Fruit fly (Drosophila melanogaster) whole organism, embryonic: ENCODE data around the gene CG11811.

Experiments used
- Asciz ChIP-seq: fragments of 200-800 bp; sonication (Bioruptor generic); optimal IDR thresholded peaks from 2 replicates; lab custom pipeline; 2017; ENCODE audit warnings: missing biosample characterization, mild to moderate bottlenecking, missing genetic modification characterization, missing genetic modification reagents
- Atf6 ChIP-seq: fragments of 200-800 bp; sonication (Bioruptor generic); IDR thresholded peaks from 2 replicates; pipeline ENCODE4 v1.3.6; 2022; ENCODE audit warnings: missing biosample characterization, missing genetic modification characterization
- Awh ChIP-seq: fragments of 200-800 bp; sonication (Bioruptor generic); IDR thresholded peaks from 2 replicates; pipeline ENCODE4, ENCODE4 v1.3.6; 2022; ENCODE audit warnings: missing biosample characterization, missing genetic modification characterization
- CG10274 ChIP-seq: fragments of 200-800 bp; sonication (Bioruptor generic); optimal IDR thresholded peaks from 3 replicates; lab custom pipeline; 2017; ENCODE audit warnings: missing biosample characterization, mild to moderate bottlenecking, missing genetic modification characterization
- CG10959 ChIP-seq: fragments of 200-800 bp; sonication (Bioruptor generic); IDR thresholded peaks from 2 replicates; pipeline ENCODE4 v1.3.6; 2022; ENCODE audit warnings: missing biosample characterization, missing genetic modification characterization
- CG12104 ChIP-seq: fragments of 200-800 bp; sonication (Bioruptor generic); optimal IDR thresholded peaks from 3 replicates; lab custom pipeline; 2016; ENCODE audit warnings: missing biosample characterization, missing genetic modification characterization
- CG12219 ChIP-seq: fragments of 200-800 bp; sonication (Bioruptor generic); optimal IDR thresholded peaks from 3 replicates; lab custom pipeline; 2018; ENCODE audit warnings: missing biosample characterization, mild to moderate bottlenecking, missing genetic modification characterization
- CG12391 ChIP-seq: fragments of 200-800 bp; sonication (Bioruptor generic); optimal IDR thresholded peaks from 3 replicates; lab custom pipeline; 2018; ENCODE audit warnings: missing biosample characterization, mild to moderate bottlenecking, missing genetic modification characterization, moderate library complexity
- CG12942 ChIP-seq: fragments of 200-800 bp; sonication (Bioruptor generic); optimal IDR thresholded peaks from 3 replicates; lab custom pipeline; 2016; ENCODE audit warnings: missing biosample characterization, missing genetic modification characterization
- CG14014 ChIP-seq: fragments of 200-800 bp; sonication (Bioruptor generic); IDR thresholded peaks from 2 replicates; pipeline ENCODE4 v1.3.6; 2022; ENCODE audit warnings: missing biosample characterization, missing genetic modification characterization
- CG14050 ChIP-seq: fragments of 200-800 bp; sonication (Bioruptor generic); IDR thresholded peaks from 3 replicates; pipeline ENCODE4 v1.3.6; 2022; ENCODE audit warnings: missing biosample characterization, missing genetic modification characterization
- CG15601 ChIP-seq: fragments of 200-800 bp; sonication (Bioruptor generic); optimal IDR thresholded peaks from 3 replicates; lab custom pipeline; 2019; ENCODE audit warnings: missing biosample characterization, mild to moderate bottlenecking, missing genetic modification characterization, moderate library complexity
- CG16815 ChIP-seq: fragments of 200-800 bp; sonication (Bioruptor generic); optimal IDR thresholded peaks from 3 replicates; lab custom pipeline; 2017; ENCODE audit warnings: missing biosample characterization, mild to moderate bottlenecking, missing genetic modification characterization
- CG17802 ChIP-seq: fragments of 200-800 bp; sonication (Bioruptor generic); optimal IDR thresholded peaks from 2 replicates; lab custom pipeline; 2018; ENCODE audit warnings: missing biosample characterization, mild to moderate bottlenecking, missing genetic modification characterization, moderate library complexity
- CG31224 ChIP-seq: fragments of 200-800 bp; sonication (Bioruptor generic); IDR thresholded peaks from 2 replicates; pipeline ENCODE4 v1.3.6; 2022; ENCODE audit warnings: missing biosample characterization, missing genetic modification characterization
- CG3407 ChIP-seq: fragments of 200-800 bp; sonication (Bioruptor generic); optimal IDR thresholded peaks from 2 replicates; lab custom pipeline; 2018; ENCODE audit warnings: missing biosample characterization, mild to moderate bottlenecking, missing genetic modification characterization
- CG5180 ChIP-seq: fragments of 200-800 bp; sonication (Bioruptor generic); optimal IDR thresholded peaks from 3 replicates; lab custom pipeline; 2017; ENCODE audit warnings: missing biosample characterization, missing genetic modification characterization, mild to moderate bottlenecking, moderate library complexity, missing genetic modification reagents
- CG6254 ChIP-seq: fragments of 200-800 bp; sonication (Bioruptor generic); optimal IDR thresholded peaks from 3 replicates; lab custom pipeline; 2017; ENCODE audit warnings: mild to moderate bottlenecking, missing biosample characterization, missing genetic modification reagents, missing genetic modification characterization
- CG6272 ChIP-seq: fragments of 200-800 bp; sonication (Bioruptor generic); IDR thresholded peaks from 2 replicates; pipeline ENCODE4 v1.3.6; 2022; ENCODE audit warnings: missing biosample characterization, missing genetic modification characterization
- CG6683 ChIP-seq: fragments of 200-800 bp; sonication (Bioruptor generic); optimal IDR thresholded peaks from 2 replicates; lab custom pipeline; 2017; ENCODE audit warnings: missing biosample characterization, mild to moderate bottlenecking, missing genetic modification characterization, missing genetic modification reagents
- CG7928 ChIP-seq: fragments of 200-800 bp; sonication (Bioruptor generic); optimal IDR thresholded peaks from 2 replicates; lab custom pipeline; 2017; ENCODE audit warnings: missing biosample characterization, mild to moderate bottlenecking, missing genetic modification characterization
- CrebB ChIP-seq: fragments of 200-800 bp; sonication (Bioruptor generic); optimal IDR thresholded peaks from 3 replicates; lab custom pipeline; 2018; ENCODE audit warnings: missing biosample characterization, mild to moderate bottlenecking, missing genetic modification characterization
- Dbx ChIP-seq: fragments of 200-800 bp; sonication (Bioruptor generic); IDR thresholded peaks from 3 replicates; pipeline ENCODE4 v1.3.6; 2022; ENCODE audit warnings: missing biosample characterization, missing genetic modification characterization
- Dll ChIP-seq: fragments of 200-800 bp; sonication (Bioruptor generic); IDR thresholded peaks from 4 replicates; pipeline ENCODE4 v1.3.6; 2022; ENCODE audit warnings: missing biosample characterization, missing genetic modification characterization; ENCODE audit not compliant: partially characterized antibody
- Doc2 ChIP-seq: fragments of 200-800 bp; sonication (Bioruptor generic); IDR thresholded peaks from 2 replicates; pipeline ENCODE4 v1.3.6; 2022; ENCODE audit warnings: missing biosample characterization, missing genetic modification characterization
- ERR ChIP-seq: fragments of 200-800 bp; sonication (Bioruptor generic); optimal IDR thresholded peaks from 2 replicates; lab custom pipeline; 2016; ENCODE audit warnings: missing biosample characterization, missing genetic modification characterization
- Elba2 ChIP-seq: fragments of 200-800 bp; sonication (Bioruptor generic); optimal IDR thresholded peaks from 3 replicates; lab custom pipeline; 2016; ENCODE audit warnings: missing biosample characterization, missing genetic modification characterization
- GATAe ChIP-seq: fragments of 200-800 bp; sonication (Bioruptor generic); conservative IDR thresholded peaks from 2 replicates; pipeline ENCODE4 v1.3.6; 2022; ENCODE audit warnings: missing biosample characterization, missing genetic modification characterization
- H15 ChIP-seq: fragments of 200-800 bp; sonication (Bioruptor generic); IDR thresholded peaks from 3 replicates; pipeline ENCODE4 v1.3.6; 2022; ENCODE audit warnings: missing biosample characterization, missing genetic modification characterization
- Hr3 ChIP-seq: fragments of 200-800 bp; sonication (Bioruptor generic); optimal IDR thresholded peaks from 3 replicates; lab custom pipeline; 2016; ENCODE audit warnings: missing biosample characterization, missing genetic modification characterization
- Hr78 ChIP-seq, 2 experiments: fragments of 200-800 bp in 1 of 2; fragments of >200 bp in 1 of 2; sonication (Bioruptor generic) in 1 of 2; optimal IDR thresholded peaks; 2 replicates each; lab custom pipeline; 2017 to 2019; ENCODE audit warnings: missing biosample characterization in 2 of 2, missing genetic modification characterization in 2 of 2, mild to moderate bottlenecking in 1 of 2, moderate library complexity in 1 of 2
- Hsf ChIP-seq: fragments of 200-800 bp; sonication (Bioruptor generic); optimal IDR thresholded peaks from 3 replicates; lab custom pipeline; 2016; ENCODE audit warnings: missing biosample characterization, missing genetic modification characterization
- MBD-R2 ChIP-seq: fragments of 200-800 bp; sonication (Bioruptor generic); IDR thresholded peaks from 2 replicates; pipeline ENCODE4 v1.3.6; 2022; ENCODE audit warnings: missing biosample characterization, missing genetic modification characterization
- MESR4 ChIP-seq: fragments of 200-800 bp; sonication (Bioruptor generic); optimal IDR thresholded peaks from 2 replicates; lab custom pipeline; 2018; ENCODE audit warnings: missing biosample characterization, mild to moderate bottlenecking, missing genetic modification characterization, moderate library complexity
- Sox100B ChIP-seq: fragments of 200-800 bp; sonication (Bioruptor generic); optimal IDR thresholded peaks from 3 replicates; lab custom pipeline; 2018; ENCODE audit warnings: missing biosample characterization, mild to moderate bottlenecking, missing genetic modification characterization
- Vsx1 ChIP-seq: fragments of 200-800 bp; sonication (Bioruptor generic); optimal IDR thresholded peaks from 2 replicates; lab custom pipeline; 2017; ENCODE audit warnings: missing biosample characterization, mild to moderate bottlenecking, missing genetic modification characterization, missing genetic modification reagents
- bsh ChIP-seq, 2 experiments: fragments of 200-800 bp; sonication (Bioruptor generic); optimal IDR thresholded peaks; 2 replicates each; lab custom pipeline; 2017 to 2018; ENCODE audit warnings: mild to moderate bottlenecking in 2 of 2, missing biosample characterization in 2 of 2, missing genetic modification characterization in 2 of 2, moderate library complexity in 1 of 2
- cato ChIP-seq: fragments of 200-800 bp; sonication (Bioruptor generic); optimal IDR thresholded peaks from 2 replicates; lab custom pipeline; 2016; ENCODE audit warnings: missing biosample characterization, missing genetic modification characterization, borderline replicate concordance
- crp ChIP-seq, 2 experiments: fragments of 200-800 bp; sonication (Bioruptor generic); optimal IDR thresholded peaks; 2 replicates in 1 of 2; 3 replicates in 1 of 2; lab custom pipeline; 2017; ENCODE audit warnings: missing biosample characterization in 2 of 2, missing genetic modification characterization in 2 of 2, mild to moderate bottlenecking in 1 of 2, moderate library complexity in 1 of 2
- en ChIP-seq: fragments of 200-800 bp; sonication (Bioruptor generic); optimal IDR thresholded peaks from 2 replicates; lab custom pipeline; 2016; ENCODE audit warnings: missing biosample characterization, missing genetic modification characterization
- fd64A ChIP-seq: fragments of 200-800 bp; sonication (Bioruptor generic); optimal IDR thresholded peaks from 3 replicates; lab custom pipeline; 2018; ENCODE audit warnings: missing biosample characterization, mild to moderate bottlenecking, missing genetic modification characterization
- gro ChIP-seq: fragments of 200-800 bp; sonication (Bioruptor generic); optimal IDR thresholded peaks from 2 replicates; lab custom pipeline; 2016; ENCODE audit warnings: missing biosample characterization, missing genetic modification characterization
- mld ChIP-seq: fragments of 200-800 bp; sonication (Bioruptor generic); IDR thresholded peaks from 3 replicates; pipeline ENCODE4 v1.3.6; 2022; ENCODE audit warnings: missing biosample characterization, missing genetic modification characterization; ENCODE audit not compliant: partially characterized antibody
- odd ChIP-seq: fragments of 200-800 bp; sonication (Bioruptor generic); optimal IDR thresholded peaks from 2 replicates; lab custom pipeline; 2017; ENCODE audit warnings: missing biosample characterization, mild to moderate bottlenecking, missing genetic modification characterization
- pita ChIP-seq: fragments of 200-800 bp; sonication (Bioruptor generic); optimal IDR thresholded peaks from 2 replicates; lab custom pipeline; 2017; ENCODE audit warnings: missing biosample characterization, mild to moderate bottlenecking, missing genetic modification characterization
- sens-2 ChIP-seq: fragments of 200-800 bp; sonication (Bioruptor generic); IDR thresholded peaks from 2 replicates; pipeline ENCODE4 v1.3.6; 2022; ENCODE audit warnings: missing biosample characterization, missing genetic modification characterization
- sisA ChIP-seq: fragments of 200-800 bp; sonication (Bioruptor generic); IDR thresholded peaks from 2 replicates; pipeline ENCODE4 v1.3.6; 2022; ENCODE audit warnings: missing biosample characterization, missing genetic modification characterization
- sob ChIP-seq: fragments of 200-800 bp; sonication (Bioruptor generic); IDR thresholded peaks from 2 replicates; pipeline ENCODE4 v1.3.6; 2022; ENCODE audit warnings: missing biosample characterization, missing genetic modification characterization
- unpg ChIP-seq: fragments of 200-800 bp; sonication (Bioruptor generic); optimal IDR thresholded peaks from 3 replicates; lab custom pipeline; 2018; ENCODE audit warnings: missing biosample characterization, mild to moderate bottlenecking, missing genetic modification characterization, moderate library complexity

The CG11811 gene

DNA sequence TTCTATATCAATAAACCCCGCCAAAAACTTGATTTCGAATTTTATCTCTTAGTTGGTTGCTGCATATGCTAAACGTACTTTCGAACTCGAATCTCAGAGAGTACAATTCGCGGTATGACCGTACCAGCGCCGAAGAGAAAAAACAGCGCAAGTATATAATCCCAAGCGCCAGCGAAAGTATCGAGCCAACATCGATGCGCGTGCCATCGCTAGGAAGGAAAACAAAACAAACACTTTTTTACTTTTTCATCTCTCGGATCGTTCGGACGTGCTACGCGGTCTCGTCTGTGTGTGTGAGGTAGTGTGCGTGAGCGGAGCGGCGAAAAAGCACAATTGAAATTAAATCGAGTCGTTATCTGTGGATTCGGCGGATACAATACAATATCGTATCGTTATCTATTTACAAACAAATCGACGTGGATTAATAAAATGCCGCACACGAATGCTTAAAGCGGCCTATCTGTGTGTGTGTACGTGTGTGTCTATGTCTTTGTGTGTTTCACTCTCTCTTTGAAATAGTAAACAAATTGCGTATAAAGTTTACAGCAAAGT is 26.2 kb upstream of the CG11811 start, which contains the start of gene simj (continued):
- no peak for TF ChIP-seq Sox100B (GFP tag; lab: Kevin White, UChicago)
- peak; percentile 51 for TF ChIP-seq Hsf (GFP tag; lab: Kevin White, UChicago)
- peak; percentile 76 for TF ChIP-seq Dll
- TF ChIP-seq sisA (GFP tag; lab: Robert Waterston, UW): no peak
- peak; percentile 55; the same call in 1 of the 2 replicates for TF ChIP-seq MBD-R2 (GFP tag; lab: Robert Waterston, UW)
- no peak for TF ChIP-seq CG12942 (GFP tag; lab: Kevin White, UChicago)
- no peak for TF ChIP-seq Elba2 (GFP tag; lab: Kevin White, UChicago)
- no peak for TF ChIP-seq Asciz (GFP tag; lab: Kevin White, UChicago)
- peak; percentile 52 for TF ChIP-seq unpg (GFP tag; lab: Kevin White, UChicago)
- no peak for TF ChIP-seq en
- TF ChIP-seq Hr3: no peak
- no peak for TF ChIP-seq CG31224 (GFP tag; lab: Robert Waterston, UW)
- TF ChIP-seq Atf6: peak; percentile 69
- TF ChIP-seq fd64A: peak; percentile 50
- no peak for TF ChIP-seq CG7928 (GFP tag; lab: Kevin White, UChicago)
- TF ChIP-seq Hr78 (GFP tag; optimal IDR thresholded peaks at IDR 0.05; lab: Kevin White, UChicago): no peak
- TF ChIP-seq Vsx1 (GFP tag; lab: Kevin White, UChicago): no peak
- no peak for TF ChIP-seq CG14050 (GFP tag; lab: Robert Waterston, UW)
- TF ChIP-seq gro: peak; percentile 55
- peak; percentile 77 for TF ChIP-seq sob (GFP tag; lab: Robert Waterston, UW)
- peak; percentile 69; the same call in 1 of the 3 replicates for TF ChIP-seq mld
- TF ChIP-seq crp (GFP tag; optimal IDR thresholded peaks at IDR 0.05; lab: Kevin White, UChicago): peak in 1 of 2 experiments; percentile 63
- TF ChIP-seq CG5180 (GFP tag; lab: Kevin White, UChicago): peak; percentile 38
- TF ChIP-seq CG15601: peak; percentile 38
- TF ChIP-seq odd (GFP tag; lab: Kevin White, UChicago): peak; percentile 42
- TF ChIP-seq GATAe (GFP tag; lab: Robert Waterston, UW): peak; percentile 40; the same call in 1 of the 2 replicates
- TF ChIP-seq CG6272 (GFP tag; lab: Robert Waterston, UW): peak; percentile 46
- peak; percentile 73 for TF ChIP-seq pita (GFP tag; lab: Kevin White, UChicago)
- TF ChIP-seq CG6683 (GFP tag; lab: Kevin White, UChicago): peak; percentile 35
- no peak for TF ChIP-seq CG12104 (GFP tag; lab: Kevin White, UChicago)
- peak; percentile 63; the same call in 1 of the 2 replicates for TF ChIP-seq CG14014
- TF ChIP-seq ERR: peak; percentile 67
- TF ChIP-seq CG6254 (GFP tag; lab: Kevin White, UChicago): no peak
- peak; percentile 46 for TF ChIP-seq CG12219 (GFP tag; lab: Kevin White, UChicago)
- TF ChIP-seq Doc2 (GFP tag; lab: Robert Waterston, UW): no peak
- TF ChIP-seq bsh (GFP tag; optimal IDR thresholded peaks at IDR 0.05; lab: Kevin White, UChicago): peak in 1 of 2 experiments; percentile 26
- TF ChIP-seq CG10274 (GFP tag; lab: Kevin White, UChicago): no peak
- no peak for TF ChIP-seq CG17802
- no peak for TF ChIP-seq CG16815 (GFP tag; lab: Kevin White, UChicago)
- no peak for TF ChIP-seq H15
- peak; percentile 29; the same call in 1 of the 2 replicates for TF ChIP-seq CG10959 (GFP tag; lab: Robert Waterston, UW)
- TF ChIP-seq Dbx (GFP tag; lab: Robert Waterston, UW): peak; percentile 80; the same call in 1 of the 3 replicates
- TF ChIP-seq CrebB (tag; lab: Kevin White, UChicago): peak; percentile 58
- TF ChIP-seq CG12391 (tag; lab: Kevin White, UChicago): peak; percentile 70
- no peak for TF ChIP-seq sens-2
- no peak; the same call in 1 of the 2 replicates for TF ChIP-seq Awh (GFP tag; lab: Robert Waterston, UW)
- TF ChIP-seq cato (GFP tag; lab: Kevin White, UChicago): no peak
- no peak for TF ChIP-seq CG3407 (GFP tag; lab: Kevin White, UChicago)
- TF ChIP-seq MESR4 (GFP tag; lab: Kevin White, UChicago): peak; percentile 68
